Fruit fly (Drosophila melanogaster): ENCODE data around the gene yellow-g.

dm6 chr3L:2228367-2229171, 44.0 kb downstream of the yellow-g start:
- no peak for TF ChIP-seq CG14655 (GFP tag; optimal IDR thresholded peaks at IDR 0.05)
- no peak for TF ChIP-seq CG9948 (tag; optimal IDR thresholded peaks at IDR 0.05)
- no peak for TF ChIP-seq D1 (tag; optimal IDR thresholded peaks at IDR 0.05)
- no peak for TF ChIP-seq Pif1A (GFP tag; optimal IDR thresholded peaks at IDR 0.05)
- no peak for TF ChIP-seq Snoo (tag; optimal IDR thresholded peaks at IDR 0.05)
- no peak for TF ChIP-seq fd96Ca (GFP tag; IDR thresholded peaks at IDR 0.05)
- no peak for TF ChIP-seq EcR (GFP tag; optimal IDR thresholded peaks at IDR 0.05)
- TF ChIP-seq CG8159 (tag; optimal IDR thresholded peaks at IDR 0.05), result no peak
- no peak for TF ChIP-seq rn (GFP tag; IDR thresholded peaks at IDR 0.05)
